Worm (Caenorhabditis elegans) whole organism, L4 larva: ENCODE data around the gene abhd-3.2.

Experiments
- D1046.2 ChIP-seq: fragments of 200-800 bp; sonication (Bioruptor generic); IDR thresholded peaks from 2 replicates; pipeline ENCODE4 v1.3.6; 2022; ENCODE audit warnings: missing genetic modification characterization, missing compliant biosample characterization
- F26F4.8 ChIP-seq: fragments of 200-800 bp; sonication (Bioruptor generic); conservative IDR thresholded peaks from 2 replicates; pipeline ENCODE4 v1.3.6; 2022; ENCODE audit warnings: missing genetic modification characterization, missing compliant biosample characterization
- F37D6.2 ChIP-seq: sonication (generic microtip); optimal IDR thresholded peaks from 2 replicates; lab custom pipeline; 2016; ENCODE audit warnings: mild to moderate bottlenecking, missing genetic modification characterization, missing compliant biosample characterization
- F49E8.2 ChIP-seq: sonication (generic microtip); optimal IDR thresholded peaks from 2 replicates; lab custom pipeline; 2016; ENCODE audit warnings: missing compliant biosample characterization, mild to moderate bottlenecking, missing genetic modification characterization, borderline replicate concordance
- T20F7.1 ChIP-seq: fragments of 200-800 bp; sonication (Bioruptor generic); optimal IDR thresholded peaks from 2 replicates; lab custom pipeline; 2018; ENCODE audit warnings: mild to moderate bottlenecking, missing genetic modification characterization, missing compliant biosample characterization
- Y105C5A.15 ChIP-seq: fragments of 200-800 bp; sonication (Bioruptor generic); IDR thresholded peaks from 2 replicates; pipeline ENCODE4 v1.3.6; 2022; ENCODE audit warnings: missing genetic modification characterization, missing compliant biosample characterization
- Y5F2A.4 ChIP-seq: fragments of 200-800 bp; sonication (Bioruptor generic); optimal IDR thresholded peaks from 2 replicates; lab custom pipeline; 2018; ENCODE audit warnings: mild to moderate bottlenecking, missing genetic modification characterization, missing compliant biosample characterization
- Y75B8A.6 ChIP-seq: fragments of 200-800 bp; sonication (Bioruptor generic); IDR thresholded peaks from 2 replicates; pipeline ENCODE4 v1.3.6; 2022; ENCODE audit warnings: missing genetic modification reagents, missing genetic modification characterization, missing compliant biosample characterization
- ZK546.5 ChIP-seq, 2 experiments: sonication (generic microtip); optimal IDR thresholded peaks; 2 replicates each; lab custom pipeline; 2017; ENCODE audit warnings: missing biosample characterization in 2 of 2, missing genetic modification characterization in 2 of 2
- aha-1 ChIP-seq: fragments of 150-350 bp; peaks from one replicate; lab custom pipeline; 2014; ENCODE audit warnings: missing biosample characterization, missing genetic modification characterization
- ama-1 ChIP-seq: fragments of 150-350 bp; optimal IDR thresholded peaks from 2 replicates; lab custom pipeline; 2014; ENCODE audit warnings: inconsistent platforms, mixed read lengths
- ces-1 ChIP-seq: fragments of 150-350 bp; sonication (generic microtip); optimal IDR thresholded peaks from 4 replicates; lab custom pipeline; 2014; ENCODE audit warnings: missing biosample characterization, missing genetic modification reagents, missing genetic modification characterization
- ctbp-1 ChIP-seq: fragments of 200-800 bp; sonication (Bioruptor generic); IDR thresholded peaks from 2 replicates; pipeline ENCODE4 v1.3.6; 2022; ENCODE audit warnings: missing genetic modification reagents, missing genetic modification characterization, missing compliant biosample characterization
- daf-16 ChIP-seq, 3 experiments: sonication (generic microtip); optimal IDR thresholded peaks; 2 replicates each; lab custom pipeline; 2016 to 2017; ENCODE audit warnings: missing genetic modification characterization in 3 of 3, missing genetic modification reagents in 3 of 3, mild to moderate bottlenecking in 2 of 3, missing compliant biosample characterization in 2 of 3, missing biosample characterization in 1 of 3, moderate library complexity in 1 of 3
- daf-8 ChIP-seq: fragments of 200-800 bp; sonication (Bioruptor generic); IDR thresholded peaks from 2 replicates; pipeline ENCODE4 v1.3.6; 2022; ENCODE audit warnings: missing genetic modification characterization, missing compliant biosample characterization
- dmd-6 ChIP-seq: fragments of 200-800 bp; sonication (Bioruptor generic); IDR thresholded peaks from 2 replicates; pipeline ENCODE4 v1.3.6; 2022; ENCODE audit warnings: missing genetic modification reagents, missing genetic modification characterization, missing compliant biosample characterization
- dmd-9 ChIP-seq: fragments of 200-800 bp; sonication (Bioruptor generic); IDR thresholded peaks from 2 replicates; pipeline ENCODE4 v1.3.6; 2022; ENCODE audit warnings: missing genetic modification reagents, missing genetic modification characterization, missing compliant biosample characterization
- dve-1 ChIP-seq: sonication (generic microtip); optimal IDR thresholded peaks from 2 replicates; lab custom pipeline; 2017; ENCODE audit warnings: antibody characterized with exemption, mild to moderate bottlenecking, missing genetic modification characterization, missing compliant biosample characterization; ENCODE audit not compliant: insufficient read depth
- egl-27 ChIP-seq: sonication (generic microtip); optimal IDR thresholded peaks from 3 replicates; lab custom pipeline; 2017; ENCODE audit warnings: missing biosample characterization, missing genetic modification reagents, missing genetic modification characterization
- egl-43 ChIP-seq: fragments of 200-800 bp; sonication (Bioruptor generic); IDR thresholded peaks from 2 replicates; pipeline ENCODE4 v1.3.6; 2022; ENCODE audit warnings: missing genetic modification reagents, missing genetic modification characterization, missing compliant biosample characterization
- fkh-10 ChIP-seq: fragments of 150-350 bp; optimal IDR thresholded peaks from 2 replicates; lab custom pipeline; 2014; ENCODE audit warnings: missing biosample characterization, missing genetic modification reagents, missing genetic modification characterization
- fos-1 ChIP-seq: fragments of 150-350 bp; optimal IDR thresholded peaks from 2 replicates; lab custom pipeline; 2014; ENCODE audit warnings: missing biosample characterization, missing genetic modification characterization
- gei-8 ChIP-seq: fragments of 200-800 bp; sonication (Bioruptor generic); optimal IDR thresholded peaks from 2 replicates; lab custom pipeline; 2018; ENCODE audit warnings: mild to moderate bottlenecking, missing genetic modification characterization, missing compliant biosample characterization
- hif-1 ChIP-seq, 2 experiments: sonication (generic microtip); optimal IDR thresholded peaks; 2 replicates each; lab custom pipeline; 2016 to 2017; ENCODE audit warnings: missing compliant biosample characterization in 2 of 2, missing genetic modification characterization in 2 of 2, missing genetic modification reagents in 2 of 2, missing genotype in 2 of 2, mild to moderate bottlenecking in 1 of 2
- hlh-11 ChIP-seq: fragments of 200-800 bp; sonication (Bioruptor generic); optimal IDR thresholded peaks from 2 replicates; lab custom pipeline; 2018; ENCODE audit warnings: mild to moderate bottlenecking, missing genetic modification characterization, missing compliant biosample characterization
- hmg-1.1 ChIP-seq: fragments of 200-800 bp; sonication (Bioruptor generic); IDR thresholded peaks from 2 replicates; pipeline ENCODE4 v1.3.6; 2022; ENCODE audit warnings: missing genetic modification reagents, missing genetic modification characterization, missing compliant biosample characterization
- lim-7 ChIP-seq: fragments of 200-800 bp; sonication (Bioruptor generic); IDR thresholded peaks from 2 replicates; pipeline ENCODE4 v1.3.6; 2022; ENCODE audit warnings: missing genetic modification characterization, missing compliant biosample characterization
- lin-1 ChIP-seq: fragments of 200-800 bp; sonication (Bioruptor generic); IDR thresholded peaks from 2 replicates; pipeline ENCODE4 v1.3.6; 2022; ENCODE audit warnings: missing genetic modification reagents, missing genetic modification characterization, missing compliant biosample characterization
- lin-38 ChIP-seq: fragments of 200-800 bp; sonication (Bioruptor generic); IDR thresholded peaks from 2 replicates; pipeline ENCODE4 v1.3.6; 2022; ENCODE audit warnings: missing genetic modification reagents, missing genetic modification characterization, missing compliant biosample characterization
- mdt-29 ChIP-seq: fragments of 200-800 bp; sonication (Bioruptor generic); IDR thresholded peaks from 2 replicates; pipeline ENCODE4 v1.3.6; 2022; ENCODE audit warnings: missing genetic modification reagents, missing genetic modification characterization, missing compliant biosample characterization
- mep-1 ChIP-seq: fragments of 150-350 bp; sonication (generic microtip); optimal IDR thresholded peaks from 3 replicates; lab custom pipeline; 2014; ENCODE audit warnings: missing biosample characterization, missing genetic modification characterization
- mes-2 ChIP-seq: sonication (generic microtip); optimal IDR thresholded peaks from 2 replicates; lab custom pipeline; 2016; ENCODE audit warnings: missing genotype, mild to moderate bottlenecking, missing genetic modification characterization, missing compliant biosample characterization; ENCODE audit not compliant: poor library complexity, severe bottlenecking
- nhr-102 ChIP-seq: sonication (generic microtip); optimal IDR thresholded peaks from 2 replicates; lab custom pipeline; 2016; ENCODE audit warnings: mild to moderate bottlenecking, missing genetic modification characterization, moderate library complexity, missing compliant biosample characterization
- nhr-28 ChIP-seq: fragments of 150-350 bp; optimal IDR thresholded peaks from 2 replicates; lab custom pipeline; 2014; ENCODE audit warnings: missing biosample characterization, missing genetic modification characterization
- nhr-42 ChIP-seq: fragments of 200-800 bp; sonication (Bioruptor generic); IDR thresholded peaks from 2 replicates; pipeline ENCODE4 v1.3.6; 2022; ENCODE audit warnings: missing genetic modification characterization, missing compliant biosample characterization
- nhr-77 ChIP-seq: fragments of 150-350 bp; optimal IDR thresholded peaks from 2 replicates; lab custom pipeline; 2014; ENCODE audit warnings: missing biosample characterization, missing genetic modification characterization
- pha-4 ChIP-seq, 2 experiments: fragments of 150-350 bp in 1 of 2; fragments of 200-800 bp in 1 of 2; sonication (Bioruptor generic) in 1 of 2; IDR thresholded peaks in 1 of 2; optimal IDR thresholded peaks in 1 of 2; 2 replicates each; pipeline versions ENCODE4 v1.3.6 to Lab custom; 2014 to 2022; ENCODE audit warnings: missing genetic modification characterization in 2 of 2, missing genetic modification reagents in 2 of 2, missing biosample characterization in 1 of 2, missing compliant biosample characterization in 1 of 2
- php-3 ChIP-seq: fragments of 200-800 bp; sonication (Bioruptor generic); IDR thresholded peaks from 2 replicates; pipeline ENCODE4 v1.3.6; 2022; ENCODE audit warnings: missing genetic modification reagents, missing genetic modification characterization, missing compliant biosample characterization
- saeg-2 ChIP-seq: fragments of 200-800 bp; sonication (Bioruptor generic); IDR thresholded peaks from 2 replicates; pipeline ENCODE4 v1.3.6; 2022; ENCODE audit warnings: missing genetic modification reagents, missing genetic modification characterization, missing compliant biosample characterization
- sdz-12 ChIP-seq: fragments of 200-800 bp; sonication (Bioruptor generic); optimal IDR thresholded peaks from 2 replicates; lab custom pipeline; 2018; ENCODE audit warnings: mild to moderate bottlenecking, missing genetic modification characterization, missing compliant biosample characterization
- snpc-1.2 ChIP-seq: fragments of 200-800 bp; sonication (Bioruptor generic); IDR thresholded peaks from 2 replicates; pipeline ENCODE4 v1.3.6; 2022; ENCODE audit warnings: missing genetic modification reagents, missing genetic modification characterization, missing compliant biosample characterization
- spr-1 ChIP-seq: sonication (generic microtip); optimal IDR thresholded peaks from 2 replicates; lab custom pipeline; 2016; ENCODE audit warnings: mild to moderate bottlenecking, missing genetic modification characterization, missing compliant biosample characterization
- tra-1 ChIP-seq: fragments of 200-800 bp; sonication (Bioruptor generic); IDR thresholded peaks from 2 replicates; pipeline ENCODE4 v1.3.6; 2022; ENCODE audit warnings: missing genetic modification reagents, missing genetic modification characterization, missing compliant biosample characterization
- unc-130 ChIP-seq: sonication (generic microtip); optimal IDR thresholded peaks from 2 replicates; lab custom pipeline; 2016; ENCODE audit warnings: missing genetic modification reagents, missing genetic modification characterization, missing compliant biosample characterization
- zfp-3 ChIP-seq: fragments of 200-800 bp; sonication (Bioruptor generic); conservative IDR thresholded peaks from 2 replicates; pipeline ENCODE4 v1.3.6; 2022; ENCODE audit warnings: missing genetic modification reagents, missing genetic modification characterization, missing compliant biosample characterization
- ztf-7 ChIP-seq: fragments of 150-350 bp; optimal IDR thresholded peaks from 2 replicates; lab custom pipeline; 2014; ENCODE audit warnings: missing biosample characterization, missing genetic modification characterization

Gene abhd-3.2

DNA sequence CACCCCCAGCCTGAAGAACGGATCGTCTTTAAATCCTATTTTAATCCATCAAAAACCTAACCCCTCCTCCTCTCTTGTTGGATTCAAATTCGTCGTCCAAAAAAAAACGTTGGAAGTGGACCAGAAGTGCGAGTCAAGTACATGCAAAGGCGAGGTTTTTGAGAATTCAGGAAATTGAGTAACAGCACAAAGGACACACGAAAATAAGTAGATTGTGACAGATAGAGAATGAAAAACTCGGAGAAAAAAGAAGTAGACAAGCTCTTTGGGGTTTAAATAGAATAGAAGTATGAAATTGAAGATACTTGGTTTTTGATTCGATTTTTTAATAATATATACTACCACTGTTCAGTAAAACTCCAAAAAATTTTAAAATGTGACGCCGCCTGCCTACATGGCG lies 36.9 kb upstream of the abhd-3.2 start:
- TF ChIP-seq hmg-1.1 (GFP tag; lab: Robert Waterston, UW) = no peak
- TF ChIP-seq nhr-28 (tag; lab: Kevin White, UChicago) = no peak
- peak; percentile 89 for TF ChIP-seq fkh-10
- peak; percentile 36 for TF ChIP-seq ces-1 (GFP tag; lab: Kevin White, UChicago)
- peak; percentile 41; the same call in 1 of the 2 replicates for TF ChIP-seq ctbp-1
- TF ChIP-seq F26F4.8 = no peak
- TF ChIP-seq, all 104 proteins: peak for 3

DNA sequence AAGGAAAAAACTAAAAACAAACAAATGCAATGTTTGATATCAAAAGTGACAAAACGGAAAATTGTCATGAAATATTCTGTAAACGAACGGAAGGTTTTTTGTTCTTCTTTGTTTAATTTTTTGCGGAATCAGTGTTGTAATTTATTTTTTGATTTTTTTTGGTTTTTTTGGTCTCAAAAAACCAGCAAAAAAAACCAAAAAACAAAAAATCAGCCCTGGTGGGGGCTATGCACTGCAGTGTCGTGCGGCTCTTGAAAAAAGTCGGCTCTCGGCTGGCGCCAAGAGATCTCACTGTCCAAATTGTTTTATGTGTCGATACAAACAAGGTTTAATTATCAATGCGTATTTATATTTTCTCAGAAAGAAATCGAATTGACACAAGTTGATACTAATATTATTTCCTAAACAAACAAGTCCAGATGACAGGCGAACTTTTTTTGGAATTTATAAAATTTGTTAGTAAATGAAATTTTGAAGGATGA lies 34.6 kb upstream of the abhd-3.2 start:
- TF ChIP-seq ztf-7 (tag; lab: Kevin White, UChicago) (no peak), saeg-2 (GFP tag; lab: Robert Waterston, UW) (peak; percentile 58; the same call in 1 of the 2 replicates), lin-1 (GFP tag; lab: Robert Waterston, UW) (no peak), ZK546.5 (tag; optimal IDR thresholded peaks at IDR 0.05; lab: Kevin White, UChicago) (no peak), dmd-9 (GFP tag; lab: Robert Waterston, UW) (peak; percentile 45; the same call in 1 of the 2 replicates), spr-1 (tag; lab: Kevin White, UChicago) (no peak), lin-38 (GFP tag; lab: Robert Waterston, UW) (peak; percentile 38), D1046.2 (0 out of 2 replicates have a peak, but pooled peaks have one; percentile 57), T20F7.1 (GFP tag; lab: Kevin White, UChicago) (peak; percentile 10), php-3 (GFP tag; lab: Robert Waterston, UW) (peak; percentile 55; the same call in 1 of the 2 replicates), tra-1 (GFP tag; lab: Robert Waterston, UW) (0 out of 2 replicates have a peak, but pooled peaks have one; percentile 32), pha-4 (GFP tag; IDR thresholded peaks at IDR 0.05; lab: Robert Waterston, UW) (peak; percentile 40; the same call in 1 of the 2 replicates), pha-4 (tag; optimal IDR thresholded peaks at IDR 0.05; lab: Kevin White, UChicago) (no peak), mep-1 (peak; percentile 28), daf-16 (GFP tag; optimal IDR thresholded peaks at IDR 0.05; lab: Kevin White, UChicago) (no peak), daf-16 (tag; optimal IDR thresholded peaks at IDR 0.05; lab: Kevin White, UChicago) (peak; percentile 31), egl-27 (tag; lab: Kevin White, UChicago) (no peak), sdz-12 (GFP tag; lab: Kevin White, UChicago) (peak; percentile 70), F49E8.2 (tag; lab: Kevin White, UChicago) (no peak), dmd-6 (GFP tag; lab: Robert Waterston, UW) (peak; percentile 39; the same call in 1 of the 2 replicates), hlh-11 (peak; percentile 27), daf-8 (no peak), mdt-29 (GFP tag; lab: Robert Waterston, UW) (0 out of 2 replicates have a peak, but pooled peaks have one; percentile 38), F37D6.2 (no peak), nhr-77 (peak; percentile 52), fos-1 (tag; lab: Kevin White, UChicago) (no peak), Y75B8A.6 (no peak), Y105C5A.15 (GFP tag; lab: Robert Waterston, UW) (0 out of 2 replicates have a peak, but pooled peaks have one; percentile 43), hmg-1.1 (GFP tag; lab: Robert Waterston, UW) (peak; percentile 15; the same call in 1 of the 2 replicates), mes-2 (peak; percentile 22), snpc-1.2 (0 out of 2 replicates have a peak, but pooled peaks have one; percentile 28), dve-1 (tag; lab: Kevin White, UChicago) (peak; percentile 66), ctbp-1 (peak; percentile 12; the same call in 1 of the 2 replicates), egl-43 (no peak), nhr-42 (peak; percentile 40; the same call in 1 of the 2 replicates), unc-130 (no peak), nhr-102 (peak; percentile 73), gei-8 (GFP tag; lab: Kevin White, UChicago) (peak; percentile 38), fkh-10 (no peak), Y5F2A.4 (GFP tag; lab: Kevin White, UChicago) (peak; percentile 38), nhr-28 (tag; lab: Kevin White, UChicago) (peak; percentile 13), aha-1 (tag; lab: Kevin White, UChicago) (peak; percentile 40), hif-1 (tag; optimal IDR thresholded peaks at IDR 0.05; lab: Kevin White, UChicago) (peak in 1 of 2 experiments; percentile 5), lim-7 (GFP tag; lab: Robert Waterston, UW) (0 out of 2 replicates have a peak, but pooled peaks have one; percentile 53), ama-1 (lab: Kevin White, UChicago) (peak; percentile 65), zfp-3 (peak; percentile 91)
